Fruit fly (Drosophila melanogaster) whole organism, embryonic: ENCODE measurements around the gene Alp10.

Experiments used
- Awh ChIP-seq: fragments of 200-800 bp; sonication (Bioruptor generic); IDR thresholded peaks from 2 replicates; pipeline ENCODE4, ENCODE4 v1.3.6; 2022; ENCODE audit warnings: missing biosample characterization, missing genetic modification characterization
- BtbVII ChIP-seq: fragments of 200-800 bp; sonication (Bioruptor generic); optimal IDR thresholded peaks from 3 replicates; lab custom pipeline; 2017; ENCODE audit warnings: missing biosample characterization, mild to moderate bottlenecking, missing genetic modification characterization
- C15 ChIP-seq: fragments of 200-800 bp; sonication (Bioruptor generic); IDR thresholded peaks from 3 replicates; pipeline ENCODE4 v1.3.6; 2022; ENCODE audit warnings: missing biosample characterization, missing genetic modification characterization
- CG1024 ChIP-seq: fragments of 200-800 bp; sonication (Bioruptor generic); IDR thresholded peaks from 2 replicates; pipeline ENCODE4 v1.3.6; 2022; ENCODE audit warnings: missing biosample characterization, missing genetic modification characterization
- CG10321 ChIP-seq: fragments of 200-800 bp; sonication (Bioruptor generic); IDR thresholded peaks from 2 replicates; pipeline ENCODE4 v1.3.6; 2022; ENCODE audit warnings: missing biosample characterization, missing genetic modification characterization
- CG10366 ChIP-seq: fragments of 200-800 bp; sonication (Bioruptor generic); IDR thresholded peaks from 2 replicates; pipeline ENCODE4 v1.3.6; 2022; ENCODE audit warnings: missing biosample characterization, missing genetic modification characterization
- CG11085 ChIP-seq: fragments of 200-800 bp; sonication (Bioruptor generic); IDR thresholded peaks from 2 replicates; pipeline ENCODE4 v1.3.6; 2022; ENCODE audit warnings: missing biosample characterization, missing genetic modification characterization
- CG11247 ChIP-seq: fragments of 200-800 bp; sonication (Bioruptor generic); IDR thresholded peaks from 2 replicates; pipeline ENCODE4 v1.3.6; 2022; ENCODE audit warnings: missing biosample characterization, missing genetic modification characterization
- CG11695 ChIP-seq: fragments of 200-800 bp; sonication (Bioruptor generic); IDR thresholded peaks from 3 replicates; pipeline ENCODE4 v1.3.6; 2022; ENCODE audit warnings: missing biosample characterization, missing genetic modification characterization
- CG12299 ChIP-seq: fragments of 200-800 bp; sonication (Bioruptor generic); optimal IDR thresholded peaks from 2 replicates; lab custom pipeline; 2018; ENCODE audit warnings: missing biosample characterization, mild to moderate bottlenecking, missing genetic modification characterization
- CG13123 ChIP-seq: fragments of 200-800 bp; sonication (Bioruptor generic); optimal IDR thresholded peaks from 2 replicates; lab custom pipeline; 2016; ENCODE audit warnings: missing biosample characterization, missing genetic modification characterization
- CG14050 ChIP-seq: fragments of 200-800 bp; sonication (Bioruptor generic); IDR thresholded peaks from 3 replicates; pipeline ENCODE4 v1.3.6; 2022; ENCODE audit warnings: missing biosample characterization, missing genetic modification characterization
- CG16779 ChIP-seq: fragments of 200-800 bp; sonication (Bioruptor generic); IDR thresholded peaks from 2 replicates; pipeline ENCODE4 v1.3.6; 2022; ENCODE audit warnings: missing biosample characterization, missing genetic modification characterization
- CG17612 ChIP-seq: fragments of 200-800 bp; sonication (Bioruptor generic); IDR thresholded peaks from 2 replicates; pipeline ENCODE4 v1.3.6; 2022; ENCODE audit warnings: missing biosample characterization, missing genetic modification characterization
- CG31224 ChIP-seq: fragments of 200-800 bp; sonication (Bioruptor generic); IDR thresholded peaks from 2 replicates; pipeline ENCODE4 v1.3.6; 2022; ENCODE audit warnings: missing biosample characterization, missing genetic modification characterization
- CG3163 ChIP-seq: fragments of 200-800 bp; sonication (Bioruptor generic); optimal IDR thresholded peaks from 3 replicates; lab custom pipeline; 2016; ENCODE audit warnings: missing biosample characterization, missing genetic modification characterization
- CG4730 ChIP-seq: fragments of 200-800 bp; sonication (Bioruptor generic); IDR thresholded peaks from 2 replicates; pipeline ENCODE4 v1.3.6; 2022; ENCODE audit warnings: missing biosample characterization, missing genetic modification characterization
- CG6689 ChIP-seq: fragments of 200-800 bp; sonication (Bioruptor generic); IDR thresholded peaks from 2 replicates; pipeline ENCODE4 v1.3.6; 2022; ENCODE audit warnings: missing biosample characterization, missing genetic modification characterization
- CG6813 ChIP-seq: fragments of 200-800 bp; sonication (Bioruptor generic); optimal IDR thresholded peaks from 2 replicates; lab custom pipeline; 2017; ENCODE audit warnings: missing biosample characterization, missing genetic modification characterization, mild to moderate bottlenecking, moderate library complexity, missing genetic modification reagents
- CG7839 ChIP-seq: fragments of 200-800 bp; sonication (Bioruptor generic); optimal IDR thresholded peaks from 3 replicates; lab custom pipeline; 2018; ENCODE audit warnings: missing biosample characterization, mild to moderate bottlenecking, missing genetic modification characterization, moderate library complexity
- CHES-1-like ChIP-seq: fragments of 200-800 bp; sonication (Bioruptor generic); optimal IDR thresholded peaks from 2 replicates; lab custom pipeline; 2016; ENCODE audit warnings: missing biosample characterization, missing genetic modification characterization
- E2f1 ChIP-seq: fragments of 200-800 bp; sonication (Bioruptor generic); IDR thresholded peaks from 2 replicates; pipeline ENCODE4 v1.3.6; 2022; ENCODE audit warnings: missing biosample characterization, missing genetic modification characterization
- Fer2 ChIP-seq: fragments of 200-800 bp; sonication (Bioruptor generic); optimal IDR thresholded peaks from 2 replicates; lab custom pipeline; 2018; ENCODE audit warnings: missing biosample characterization, mild to moderate bottlenecking, missing genetic modification characterization, moderate library complexity
- GATAe ChIP-seq: fragments of 200-800 bp; sonication (Bioruptor generic); conservative IDR thresholded peaks from 2 replicates; pipeline ENCODE4 v1.3.6; 2022; ENCODE audit warnings: missing biosample characterization, missing genetic modification characterization
- H15 ChIP-seq: fragments of 200-800 bp; sonication (Bioruptor generic); IDR thresholded peaks from 3 replicates; pipeline ENCODE4 v1.3.6; 2022; ENCODE audit warnings: missing biosample characterization, missing genetic modification characterization
- Hmr ChIP-seq: fragments of 200-800 bp; sonication (Bioruptor generic); optimal IDR thresholded peaks from 3 replicates; lab custom pipeline; 2017; ENCODE audit warnings: mild to moderate bottlenecking, missing biosample characterization, missing genetic modification reagents, missing genetic modification characterization
- Hsf ChIP-seq: fragments of 200-800 bp; sonication (Bioruptor generic); optimal IDR thresholded peaks from 3 replicates; lab custom pipeline; 2016; ENCODE audit warnings: missing biosample characterization, missing genetic modification characterization
- Lpt ChIP-seq: fragments of >200 bp; optimal IDR thresholded peaks from 2 replicates; lab custom pipeline; 2018; ENCODE audit warnings: missing biosample characterization, missing genetic modification characterization
- MBD-R2 ChIP-seq: fragments of 200-800 bp; sonication (Bioruptor generic); IDR thresholded peaks from 2 replicates; pipeline ENCODE4 v1.3.6; 2022; ENCODE audit warnings: missing biosample characterization, missing genetic modification characterization
- NfI ChIP-seq: fragments of 200-800 bp; sonication (Bioruptor generic); optimal IDR thresholded peaks from 3 replicates; lab custom pipeline; 2018; ENCODE audit warnings: missing biosample characterization, mild to moderate bottlenecking, missing genetic modification characterization, moderate library complexity
- Oaz ChIP-seq: fragments of 200-800 bp; sonication (Bioruptor generic); IDR thresholded peaks from 2 replicates; pipeline ENCODE4 v1.3.6; 2022; ENCODE audit warnings: missing biosample characterization, missing genetic modification characterization
- amos ChIP-seq: fragments of 200-800 bp; sonication (Bioruptor generic); IDR thresholded peaks from 2 replicates; pipeline ENCODE4 v1.3.6; 2022; ENCODE audit warnings: missing biosample characterization, missing genetic modification characterization; ENCODE audit not compliant: partially characterized antibody
- aop ChIP-seq: fragments of 200-800 bp; sonication (Bioruptor generic); IDR thresholded peaks from 2 replicates; pipeline ENCODE4 v1.3.6; 2022; ENCODE audit warnings: missing biosample characterization, missing genetic modification characterization
- bab2 ChIP-seq: fragments of 200-800 bp; sonication (Bioruptor generic); optimal IDR thresholded peaks from 2 replicates; lab custom pipeline; 2016; ENCODE audit warnings: missing biosample characterization, missing genetic modification characterization
- chinmo ChIP-seq: fragments of 200-800 bp; sonication (Bioruptor generic); IDR thresholded peaks from 4 replicates; pipeline ENCODE4 v1.3.6; 2022; ENCODE audit warnings: missing biosample characterization, missing genetic modification characterization; ENCODE audit not compliant: partially characterized antibody
- cwo ChIP-seq: fragments of 200-800 bp; sonication (Bioruptor generic); optimal IDR thresholded peaks from 3 replicates; lab custom pipeline; 2017; ENCODE audit warnings: missing biosample characterization, missing genetic modification characterization, mild to moderate bottlenecking, moderate library complexity, missing genetic modification reagents
- dysf ChIP-seq: fragments of 200-800 bp; sonication (Bioruptor generic); IDR thresholded peaks from 3 replicates; pipeline ENCODE4 v1.3.6; 2022; ENCODE audit warnings: missing biosample characterization, missing genetic modification characterization
- en ChIP-seq: fragments of 200-800 bp; sonication (Bioruptor generic); optimal IDR thresholded peaks from 2 replicates; lab custom pipeline; 2016; ENCODE audit warnings: missing biosample characterization, missing genetic modification characterization
- fd96Cb ChIP-seq: fragments of 200-800 bp; sonication (Bioruptor generic); optimal IDR thresholded peaks from 2 replicates; lab custom pipeline; 2018; ENCODE audit warnings: missing biosample characterization, mild to moderate bottlenecking, missing genetic modification characterization, moderate library complexity
- gce ChIP-seq: fragments of 200-800 bp; sonication (Bioruptor generic); IDR thresholded peaks from 3 replicates; pipeline ENCODE4 v1.3.6; 2022; ENCODE audit warnings: missing biosample characterization, missing genetic modification characterization
- gfzf ChIP-seq: fragments of 200-800 bp; sonication (Bioruptor generic); optimal IDR thresholded peaks from 2 replicates; lab custom pipeline; 2016; ENCODE audit warnings: missing biosample characterization, mild to moderate bottlenecking, missing genetic modification characterization, moderate library complexity
- klu ChIP-seq: fragments of 200-800 bp; sonication (Bioruptor generic); IDR thresholded peaks from 2 replicates; pipeline ENCODE4 v1.3.6; 2022; ENCODE audit warnings: missing biosample characterization, missing genetic modification characterization
- mam ChIP-seq: fragments of 200-800 bp; sonication (Bioruptor generic); optimal IDR thresholded peaks from 3 replicates; lab custom pipeline; 2016; ENCODE audit warnings: missing biosample characterization, missing genetic modification characterization
- phol ChIP-seq: fragments of 200-800 bp; sonication (Bioruptor generic); optimal IDR thresholded peaks from 3 replicates; lab custom pipeline; 2018; ENCODE audit warnings: missing biosample characterization, mild to moderate bottlenecking, missing genetic modification characterization, moderate library complexity
- prd ChIP-seq, 3 experiments: fragments of >200 bp in 2 of 3; fragments of 200-800 bp in 1 of 3; sonication (Bioruptor generic) in 1 of 3; optimal IDR thresholded peaks in 2 of 3; IDR thresholded peaks in 1 of 3; 2 replicates in 2 of 3; 3 replicates in 1 of 3; pipeline versions ENCODE4 v1.3.6 to Lab custom; 2017 to 2022; ENCODE audit warnings: missing biosample characterization in 1 of 3, missing genetic modification characterization in 1 of 3
- sens ChIP-seq: fragments of 200-800 bp; sonication (Bioruptor generic); peaks from one replicate; lab custom pipeline; 2016; ENCODE audit warnings: missing biosample characterization, missing genetic modification characterization
- sisA ChIP-seq: fragments of 200-800 bp; sonication (Bioruptor generic); IDR thresholded peaks from 2 replicates; pipeline ENCODE4 v1.3.6; 2022; ENCODE audit warnings: missing biosample characterization, missing genetic modification characterization
- ssp ChIP-seq: fragments of 200-800 bp; sonication (Bioruptor generic); IDR thresholded peaks from 2 replicates; pipeline ENCODE4 v1.3.6; 2022; ENCODE audit warnings: missing biosample characterization, missing genetic modification characterization
- tgo ChIP-seq: fragments of 200-800 bp; sonication (Bioruptor generic); IDR thresholded peaks from 3 replicates; pipeline ENCODE4 v1.3.6; 2022; ENCODE audit warnings: missing biosample characterization, missing genetic modification characterization
- tna ChIP-seq: fragments of 200-800 bp; sonication (Bioruptor generic); IDR thresholded peaks from 2 replicates; pipeline ENCODE4 v1.3.6; 2022; ENCODE audit warnings: missing biosample characterization, missing genetic modification characterization; ENCODE audit not compliant: partially characterized antibody
- yki ChIP-seq: fragments of >200 bp; optimal IDR thresholded peaks from 3 replicates; lab custom pipeline; 2018

Alp10 gene

dm6 chr3L:5554377-5554776 lies 40.7 kb downstream of the Alp10 start (continued):
- TF ChIP-seq dysf (GFP tag; lab: Robert Waterston, UW), result peak; percentile 74
- no peak for TF ChIP-seq amos (GFP tag; lab: Robert Waterston, UW)
- TF ChIP-seq Awh, result no peak
- TF ChIP-seq tna (GFP tag; lab: Robert Waterston, UW), result no peak
- TF ChIP-seq CG4730 (GFP tag; lab: Robert Waterston, UW), result peak; percentile 35; the same call in 1 of the 2 replicates
- TF ChIP-seq gfzf (GFP tag; lab: Kevin White, UChicago), result no peak
- no peak for TF ChIP-seq CG12299
- TF ChIP-seq CG11247 (GFP tag; lab: Robert Waterston, UW), result peak; percentile 54
- TF ChIP-seq cwo, result peak; percentile 37
- TF ChIP-seq fd96Cb (tag; lab: Kevin White, UChicago), result peak; percentile 51
- TF ChIP-seq Lpt (GFP tag; lab: Kevin White, UChicago), result no peak
- 0 out of 2 replicates have a peak, but pooled peaks have one; percentile 32 for TF ChIP-seq CG11085 (GFP tag; lab: Robert Waterston, UW)
- 0 out of 3 replicates have a peak, but pooled peaks have one; percentile 35 for TF ChIP-seq C15 (GFP tag; lab: Robert Waterston, UW)
- no peak for TF ChIP-seq en
- peak; percentile 54 for TF ChIP-seq CG10366
- 0 out of 3 replicates have a peak, but pooled peaks have one; percentile 28 for TF ChIP-seq gce (GFP tag; lab: Robert Waterston, UW)
- TF ChIP-seq Fer2, result peak; percentile 22
- TF ChIP-seq sisA (GFP tag; lab: Robert Waterston, UW), result no peak; the same call in 1 of the 2 replicates
- peak; percentile 68 for TF ChIP-seq CG31224 (GFP tag; lab: Robert Waterston, UW)
- peak; percentile 25 for TF ChIP-seq CG6813
- peak; percentile 32 for TF ChIP-seq phol (tag; lab: Kevin White, UChicago)
- TF ChIP-seq CG1024 (GFP tag; lab: Robert Waterston, UW), result 0 out of 2 replicates have a peak, but pooled peaks have one; percentile 4
- peak; percentile 67; the same call in 1 of the 3 replicates for TF ChIP-seq H15 (GFP tag; lab: Robert Waterston, UW)
- no peak for TF ChIP-seq CG10321 (GFP tag; lab: Robert Waterston, UW)
- peak; percentile 56; the same call in 1 of the 3 replicates for TF ChIP-seq CG11695 (GFP tag; lab: Robert Waterston, UW)
- TF ChIP-seq Hmr (GFP tag; lab: Kevin White, UChicago), result peak; percentile 43
- peak; percentile 73 for TF ChIP-seq E2f1 (GFP tag; lab: Robert Waterston, UW)
- peak; percentile 60 for TF ChIP-seq NfI (GFP tag; lab: Kevin White, UChicago)
- peak; percentile 3 for TF ChIP-seq BtbVII (GFP tag; lab: Kevin White, UChicago)
- peak; percentile 24; the same call in 1 of the 2 replicates for TF ChIP-seq CG17612 (GFP tag; lab: Robert Waterston, UW)
- TF ChIP-seq klu (GFP tag; lab: Robert Waterston, UW), result peak; percentile 28; the same call in 1 of the 2 replicates
- no peak for TF ChIP-seq aop
- peak; percentile 56 for TF ChIP-seq sens (GFP tag; lab: Kevin White, UChicago)
- TF ChIP-seq MBD-R2 (GFP tag; lab: Robert Waterston, UW), result peak; percentile 50; the same call in 1 of the 2 replicates
- peak; percentile 66; the same call in 2 of the 3 replicates for TF ChIP-seq tgo (GFP tag; lab: Robert Waterston, UW)
- TF ChIP-seq CG13123 (GFP tag; lab: Kevin White, UChicago), result no peak
- peak; percentile 33 for TF ChIP-seq mam (GFP tag; lab: Kevin White, UChicago)
- TF ChIP-seq CG3163, result no peak
- peak; percentile 62; the same call in 1 of the 2 replicates for TF ChIP-seq CG6689
- no peak for TF ChIP-seq Oaz (GFP tag; lab: Robert Waterston, UW)
- TF ChIP-seq bab2 (GFP tag; lab: Kevin White, UChicago), result no peak
- TF ChIP-seq ssp (GFP tag; lab: Robert Waterston, UW), result no peak
- TF ChIP-seq GATAe (GFP tag; lab: Robert Waterston, UW), result 0 out of 2 replicates have a peak, but pooled peaks have one; percentile 13
- TF ChIP-seq yki (lab: Kevin White, UChicago), result no peak
- TF ChIP-seq CG16779 (GFP tag; lab: Robert Waterston, UW), result no peak
- peak; percentile 31; the same call in 2 of the 3 replicates for TF ChIP-seq CG14050
- no peak for TF ChIP-seq CHES-1-like
- peak; percentile 56; the same call in 1 of the 4 replicates for TF ChIP-seq chinmo
- TF ChIP-seq prd (optimal IDR thresholded peaks at IDR 0.05; lab: Kevin White, UChicago), result no peak
- TF ChIP-seq prd (GFP tag; IDR thresholded peaks at IDR 0.05; lab: Robert Waterston, UW), result peak; percentile 77
- TF ChIP-seq CG7839 (tag; lab: Kevin White, UChicago), result peak; percentile 73
- peak; percentile 14 for TF ChIP-seq Hsf
